Fruit fly (Drosophila melanogaster): Measurements from ENCODE around the gene Ets96B.
A peak's percentile ranks its signal among the peaks of the same experiment; 100 is the strongest.

Ets96B gene

dm6 chr3R:24787734-24788133, at the start of gene Ets96B:
Gene Ets96B (plus strand): TSS chr3R:24788054.
- no peak for TF ChIP-seq h (optimal IDR thresholded peaks at IDR 0.05)
- no peak for TF ChIP-seq Sin3A (optimal IDR thresholded peaks at IDR 0.05)
- no peak for TF ChIP-seq insv (optimal IDR thresholded peaks at IDR 0.05)
- no peak for TF ChIP-seq ttk (optimal IDR thresholded peaks at IDR 0.05)
- no peak for TF ChIP-seq psq (optimal IDR thresholded peaks at IDR 0.05)
- no peak for TF ChIP-seq Myc (optimal IDR thresholded peaks at IDR 0.05)

dm6 chr3R:24749055-24749992, 38.5 kb upstream of the Ets96B start, which contains the start of gene tld:
Gene tld (plus strand): TSS chr3R:24749731.
- TF ChIP-seq insv (optimal IDR thresholded peaks at IDR 0.05): no peak
- TF ChIP-seq h (optimal IDR thresholded peaks at IDR 0.05): no peak
- TF ChIP-seq psq (optimal IDR thresholded peaks at IDR 0.05): no peak
- no peak for TF ChIP-seq Sin3A (optimal IDR thresholded peaks at IDR 0.05)
- TF ChIP-seq ttk (optimal IDR thresholded peaks at IDR 0.05): no peak
- no peak for TF ChIP-seq Myc (optimal IDR thresholded peaks at IDR 0.05)

dm6 chr3R:24753561-24754027, 34.3 kb upstream of the Ets96B start, which contains the start of gene asp:
Gene asp (plus strand): TSS chr3R:24753849.
- no peak for TF ChIP-seq h (optimal IDR thresholded peaks at IDR 0.05)
- no peak for TF ChIP-seq Myc (optimal IDR thresholded peaks at IDR 0.05)
- TF ChIP-seq Sin3A (optimal IDR thresholded peaks at IDR 0.05): no peak
- no peak for TF ChIP-seq insv (optimal IDR thresholded peaks at IDR 0.05)
- no peak for TF ChIP-seq ttk (optimal IDR thresholded peaks at IDR 0.05)
- no peak for TF ChIP-seq psq (optimal IDR thresholded peaks at IDR 0.05)

- TF ChIP-seq h (optimal IDR thresholded peaks at IDR 0.05): no peak
- no peak for TF ChIP-seq ttk (optimal IDR thresholded peaks at IDR 0.05)
- no peak for TF ChIP-seq Sin3A (optimal IDR thresholded peaks at IDR 0.05)
- TF ChIP-seq Myc (optimal IDR thresholded peaks at IDR 0.05): no peak
- TF ChIP-seq insv (optimal IDR thresholded peaks at IDR 0.05): no peak
- TF ChIP-seq psq (optimal IDR thresholded peaks at IDR 0.05): no peak
Observed at dm6 chr3R:24764971-24765370, 22.9 kb upstream of the Ets96B start, which contains the start of gene AstA. Gene AstA (minus strand): TSS chr3R:24765071.

- no peak for TF ChIP-seq Myc (optimal IDR thresholded peaks at IDR 0.05)
Observed at dm6 chr3R:24766684-24767083, 21.2 kb upstream of the Ets96B start.

- TF ChIP-seq insv (optimal IDR thresholded peaks at IDR 0.05): no peak
- TF ChIP-seq ttk (optimal IDR thresholded peaks at IDR 0.05): no peak
- no peak for TF ChIP-seq psq (optimal IDR thresholded peaks at IDR 0.05)
- TF ChIP-seq Myc (optimal IDR thresholded peaks at IDR 0.05): no peak
- TF ChIP-seq h (optimal IDR thresholded peaks at IDR 0.05): no peak
- no peak for TF ChIP-seq Sin3A (optimal IDR thresholded peaks at IDR 0.05)
Observed at dm6 chr3R:24767667-24768340, 20.1 kb upstream of the Ets96B start.

dm6 chr3R:24768538-24769401, 19.1 kb upstream of the Ets96B start, which contains the start of gene CG13631:
Gene CG13631 (plus strand): TSS chr3R:24769351.
- TF ChIP-seq Myc (optimal IDR thresholded peaks at IDR 0.05) (no peak), Sin3A (optimal IDR thresholded peaks at IDR 0.05) (no peak), h (optimal IDR thresholded peaks at IDR 0.05) (no peak), ttk (optimal IDR thresholded peaks at IDR 0.05) (no peak), psq (optimal IDR thresholded peaks at IDR 0.05) (no peak), insv (optimal IDR thresholded peaks at IDR 0.05) (no peak)

- peak; percentile 48 for TF ChIP-seq ttk (optimal IDR thresholded peaks at IDR 0.05)
- TF ChIP-seq psq (optimal IDR thresholded peaks at IDR 0.05): no peak
- TF ChIP-seq insv (optimal IDR thresholded peaks at IDR 0.05): no peak
- TF ChIP-seq h (optimal IDR thresholded peaks at IDR 0.05): no peak
- no peak for TF ChIP-seq Myc (optimal IDR thresholded peaks at IDR 0.05)
- no peak for TF ChIP-seq Sin3A (optimal IDR thresholded peaks at IDR 0.05)
Observed at dm6 chr3R:24769601-24770000, 18.3 kb upstream of the Ets96B start.

- TF ChIP-seq h (optimal IDR thresholded peaks at IDR 0.05) (no peak), Myc (optimal IDR thresholded peaks at IDR 0.05) (no peak), Sin3A (optimal IDR thresholded peaks at IDR 0.05) (no peak), insv (optimal IDR thresholded peaks at IDR 0.05) (no peak), ttk (optimal IDR thresholded peaks at IDR 0.05) (no peak), psq (optimal IDR thresholded peaks at IDR 0.05) (no peak)
Observed at dm6 chr3R:24771273-24772231, 16.3 kb upstream of the Ets96B start, which contains the start of gene CG42331. Gene CG42331 (plus strand): TSS chr3R:24772181.

- TF ChIP-seq psq (optimal IDR thresholded peaks at IDR 0.05) (no peak), h (optimal IDR thresholded peaks at IDR 0.05) (no peak), Sin3A (optimal IDR thresholded peaks at IDR 0.05) (no peak), ttk (optimal IDR thresholded peaks at IDR 0.05) (no peak), Myc (optimal IDR thresholded peaks at IDR 0.05) (no peak), insv (optimal IDR thresholded peaks at IDR 0.05) (no peak)
Observed at dm6 chr3R:24773016-24773415, 14.8 kb upstream of the Ets96B start.
